Worm (Caenorhabditis elegans) whole organism, young adult: ENCODE results near the gene Y62H9A.8.

Source experiments
- B0019.2 ChIP-seq: fragments of 200-800 bp; sonication (Bioruptor generic); conservative IDR thresholded peaks from 2 replicates; pipeline ENCODE4 v1.3.6; 2022; ENCODE audit warnings: missing genetic modification reagents, missing genetic modification characterization, missing compliant biosample characterization
- F10E7.11 ChIP-seq: sonication (generic microtip); optimal IDR thresholded peaks from 2 replicates; lab custom pipeline; 2017; ENCODE audit warnings: mild to moderate bottlenecking, missing genetic modification characterization, moderate library complexity, missing compliant biosample characterization
- F22D6.2 ChIP-seq: sonication (generic microtip); optimal IDR thresholded peaks from 2 replicates; lab custom pipeline; 2016; ENCODE audit warnings: mild to moderate bottlenecking, missing genetic modification characterization, missing compliant biosample characterization
- F23B12.7 ChIP-seq: sonication (generic microtip); optimal IDR thresholded peaks from 2 replicates; lab custom pipeline; 2017; ENCODE audit warnings: missing genetic modification characterization, mild to moderate bottlenecking, missing compliant biosample characterization, antibody characterized with exemption, moderate library complexity; ENCODE audit not compliant: insufficient read depth
- F49E8.2 ChIP-seq: sonication (generic microtip); optimal IDR thresholded peaks from 3 replicates; lab custom pipeline; 2017; ENCODE audit warnings: missing genetic modification characterization, mild to moderate bottlenecking, missing compliant biosample characterization, antibody characterized with exemption, moderate library complexity; ENCODE audit not compliant: insufficient read depth
- F55B11.4 ChIP-seq: sonication (generic microtip); optimal IDR thresholded peaks from 2 replicates; lab custom pipeline; 2016; ENCODE audit warnings: missing compliant biosample characterization, missing genetic modification characterization, borderline replicate concordance; ENCODE audit not compliant: insufficient read depth
- F57A8.1 ChIP-seq: fragments of 200-800 bp; sonication (Bioruptor generic); optimal IDR thresholded peaks from 2 replicates; lab custom pipeline; 2018; ENCODE audit warnings: mild to moderate bottlenecking, missing genetic modification characterization, moderate library complexity, missing compliant biosample characterization
- T26A5.8 ChIP-seq: sonication (generic microtip); optimal IDR thresholded peaks from 2 replicates; lab custom pipeline; 2016; ENCODE audit warnings: missing genetic modification characterization, missing compliant biosample characterization
- Y67H2A.10 ChIP-seq: fragments of 200-800 bp; sonication (Bioruptor generic); conservative IDR thresholded peaks from 2 replicates; pipeline ENCODE4 v1.3.6; 2022; ENCODE audit warnings: missing genetic modification reagents, missing genetic modification characterization, missing compliant biosample characterization
- ama-1 ChIP-seq, 3 experiments: fragments of 150-350 bp in 1 of 3; sonication (generic microtip) in 2 of 3; optimal IDR thresholded peaks; 2 replicates each; lab custom pipeline; 2014 to 2018; ENCODE audit warnings: missing biosample characterization in 2 of 3, missing genetic modification characterization in 2 of 3, missing genetic modification reagents in 2 of 3
- aptf-3 ChIP-seq: fragments of 200-800 bp; sonication (Bioruptor generic); IDR thresholded peaks from 2 replicates; pipeline ENCODE4 v1.3.6; 2022; ENCODE audit warnings: missing genetic modification characterization, missing compliant biosample characterization
- attf-6 ChIP-seq: fragments of 200-800 bp; sonication (Bioruptor generic); IDR thresholded peaks from 2 replicates; pipeline ENCODE4 v1.3.6; 2022; ENCODE audit warnings: missing genetic modification reagents, missing genetic modification characterization, missing compliant biosample characterization
- cebp-2 ChIP-seq: fragments of 200-800 bp; sonication (Bioruptor generic); IDR thresholded peaks from 2 replicates; pipeline ENCODE4 v1.3.6; 2022; ENCODE audit warnings: missing genetic modification characterization, missing compliant biosample characterization
- ceh-100 ChIP-seq: fragments of 200-800 bp; sonication (Bioruptor generic); IDR thresholded peaks from 2 replicates; pipeline ENCODE4 v1.3.6; 2022; ENCODE audit warnings: missing genetic modification reagents, missing genetic modification characterization, missing compliant biosample characterization
- ceh-40 ChIP-seq: fragments of 200-800 bp; sonication (Bioruptor generic); IDR thresholded peaks from 2 replicates; pipeline ENCODE4 v1.3.6; 2022; ENCODE audit warnings: missing genetic modification characterization, missing compliant biosample characterization
- chd-7 ChIP-seq: sonication (generic microtip); optimal IDR thresholded peaks from 2 replicates; lab custom pipeline; 2016; ENCODE audit warnings: mild to moderate bottlenecking, missing genetic modification characterization, moderate library complexity, missing compliant biosample characterization
- die-1 ChIP-seq: sonication (generic microtip); optimal IDR thresholded peaks from 2 replicates; lab custom pipeline; 2016; ENCODE audit warnings: missing genotype, mild to moderate bottlenecking, missing genetic modification characterization, missing compliant biosample characterization
- dox-1 ChIP-seq: fragments of 200-800 bp; sonication (Bioruptor generic); IDR thresholded peaks from 2 replicates; pipeline ENCODE4 v1.3.6; 2022; ENCODE audit warnings: missing genetic modification reagents, missing genetic modification characterization, missing compliant biosample characterization
- egl-44 ChIP-seq: fragments of 200-800 bp; sonication (Bioruptor generic); IDR thresholded peaks from 2 replicates; pipeline ENCODE4 v1.3.6; 2022; ENCODE audit warnings: missing genetic modification reagents, missing genetic modification characterization, missing compliant biosample characterization
- egrh-3 ChIP-seq: fragments of 200-800 bp; sonication (Bioruptor generic); IDR thresholded peaks from 2 replicates; pipeline ENCODE4 v1.3.6; 2022; ENCODE audit warnings: missing genetic modification reagents, missing genetic modification characterization, missing compliant biosample characterization
- ekl-4 ChIP-seq: fragments of 200-800 bp; sonication (Bioruptor generic); IDR thresholded peaks from 2 replicates; pipeline ENCODE4 v1.3.6; 2022; ENCODE audit warnings: missing genetic modification reagents, missing genetic modification characterization, missing compliant biosample characterization
- fkh-3 ChIP-seq: sonication (generic microtip); optimal IDR thresholded peaks from 2 replicates; lab custom pipeline; 2016; ENCODE audit warnings: mild to moderate bottlenecking, missing genetic modification characterization, missing compliant biosample characterization
- hlh-26 ChIP-seq: fragments of 200-800 bp; sonication (Bioruptor generic); conservative IDR thresholded peaks from 2 replicates; pipeline ENCODE4 v1.3.6; 2022; ENCODE audit warnings: missing genetic modification reagents, missing genetic modification characterization, missing compliant biosample characterization
- hmg-1.2 ChIP-seq: fragments of 200-800 bp; sonication (Bioruptor generic); IDR thresholded peaks from 2 replicates; pipeline ENCODE4 v1.3.6; 2022; ENCODE audit warnings: missing genetic modification reagents, missing genetic modification characterization, missing compliant biosample characterization
- hrde-1 ChIP-seq: sonication (generic microtip); optimal IDR thresholded peaks from 2 replicates; lab custom pipeline; 2016; ENCODE audit warnings: missing genetic modification characterization, mild to moderate bottlenecking, missing compliant biosample characterization, moderate library complexity, missing genotype, missing genetic modification reagents, borderline replicate concordance
- hsf-1 ChIP-seq: fragments of 200-800 bp; sonication (Bioruptor generic); IDR thresholded peaks from 2 replicates; pipeline ENCODE4 v1.3.6; 2022; ENCODE audit warnings: missing genetic modification reagents, missing genetic modification characterization, missing compliant biosample characterization
- lin-35 ChIP-seq, 3 experiments: fragments of 150-350 bp in 2 of 3; sonication (generic microtip) in 1 of 3; optimal IDR thresholded peaks; 2 replicates each; lab custom pipeline; 2014 to 2018; ENCODE audit warnings: missing biosample characterization in 3 of 3, missing genetic modification characterization in 3 of 3, missing genetic modification reagents in 3 of 3
- madf-10 ChIP-seq: sonication (generic microtip); optimal IDR thresholded peaks from 2 replicates; lab custom pipeline; 2016; ENCODE audit warnings: mild to moderate bottlenecking, missing genetic modification characterization, missing compliant biosample characterization
- madf-3 ChIP-seq: fragments of 200-800 bp; sonication (Bioruptor generic); IDR thresholded peaks from 2 replicates; pipeline ENCODE4 v1.3.6; 2022; ENCODE audit warnings: missing genetic modification reagents, missing genetic modification characterization, missing compliant biosample characterization
- mcd-1 ChIP-seq: fragments of 200-800 bp; sonication (Bioruptor generic); IDR thresholded peaks from 2 replicates; pipeline ENCODE4 v1.3.6; 2022; ENCODE audit warnings: missing genetic modification reagents, missing genetic modification characterization, missing compliant biosample characterization
- nhr-120 ChIP-seq: fragments of 200-800 bp; sonication (Bioruptor generic); IDR thresholded peaks from 2 replicates; pipeline ENCODE4 v1.3.6; 2022; ENCODE audit warnings: missing genetic modification characterization, missing compliant biosample characterization
- nhr-179 ChIP-seq: sonication (generic microtip); optimal IDR thresholded peaks from 2 replicates; lab custom pipeline; 2016; ENCODE audit warnings: mild to moderate bottlenecking, missing genetic modification characterization, missing compliant biosample characterization
- nhr-27 ChIP-seq: fragments of 200-800 bp; sonication (Bioruptor generic); optimal IDR thresholded peaks from 2 replicates; lab custom pipeline; 2018; ENCODE audit warnings: mild to moderate bottlenecking, missing genetic modification characterization, moderate library complexity, missing compliant biosample characterization
- rcor-1 ChIP-seq: fragments of 200-800 bp; sonication (Bioruptor generic); IDR thresholded peaks from 2 replicates; pipeline ENCODE4 v1.3.6; 2022; ENCODE audit warnings: missing genetic modification reagents, missing genetic modification characterization, missing compliant biosample characterization
- rec-8 ChIP-seq, 2 experiments: sonication (generic microtip); optimal IDR thresholded peaks; 2 replicates each; lab custom pipeline; 2016; ENCODE audit warnings: mild to moderate bottlenecking in 2 of 2, missing genetic modification characterization in 2 of 2, missing genetic modification reagents in 2 of 2, missing genotype in 2 of 2, missing biosample characterization in 1 of 2, missing compliant biosample characterization in 1 of 2, moderate library complexity in 1 of 2
- repo-1 ChIP-seq: sonication (generic microtip); optimal IDR thresholded peaks from 2 replicates; lab custom pipeline; 2017; ENCODE audit warnings: mild to moderate bottlenecking, missing genetic modification characterization, missing compliant biosample characterization
- sea-2 ChIP-seq: fragments of 200-800 bp; sonication (Bioruptor generic); IDR thresholded peaks from 2 replicates; pipeline ENCODE4 v1.3.6; 2022; ENCODE audit warnings: missing genetic modification characterization, missing compliant biosample characterization
- snpc-1.1 ChIP-seq: sonication (generic microtip); optimal IDR thresholded peaks from 2 replicates; lab custom pipeline; 2017; ENCODE audit warnings: missing genetic modification characterization, mild to moderate bottlenecking, missing compliant biosample characterization, antibody characterized with exemption, moderate library complexity, missing genotype, missing genetic modification reagents; ENCODE audit not compliant: insufficient read depth
- somi-1 ChIP-seq: fragments of 200-800 bp; sonication (Bioruptor generic); optimal IDR thresholded peaks from 2 replicates; lab custom pipeline; 2018; ENCODE audit warnings: mild to moderate bottlenecking, missing genetic modification characterization, missing compliant biosample characterization
- sptf-2 ChIP-seq: fragments of 200-800 bp; sonication (Bioruptor generic); optimal IDR thresholded peaks from 2 replicates; lab custom pipeline; 2018; ENCODE audit warnings: mild to moderate bottlenecking, missing genetic modification characterization, missing compliant biosample characterization
- tbx-9 ChIP-seq: sonication (generic microtip); optimal IDR thresholded peaks from 2 replicates; lab custom pipeline; 2016; ENCODE audit warnings: borderline replicate concordance, missing genetic modification characterization, inconsistent platforms, missing compliant biosample characterization
- unc-130 ChIP-seq: sonication (generic microtip); optimal IDR thresholded peaks from 2 replicates; lab custom pipeline; 2016; ENCODE audit warnings: missing genetic modification reagents, missing genetic modification characterization, missing compliant biosample characterization
- zfh-2 ChIP-seq: fragments of 200-800 bp; sonication (Bioruptor generic); conservative IDR thresholded peaks from 2 replicates; pipeline ENCODE4 v1.3.6; 2022; ENCODE audit warnings: missing genetic modification reagents, missing genetic modification characterization, missing compliant biosample characterization
- ztf-26 ChIP-seq: sonication (generic microtip); optimal IDR thresholded peaks from 2 replicates; lab custom pipeline; 2017; ENCODE audit warnings: missing genetic modification characterization, missing compliant biosample characterization

The Y62H9A.8 gene

DNA sequence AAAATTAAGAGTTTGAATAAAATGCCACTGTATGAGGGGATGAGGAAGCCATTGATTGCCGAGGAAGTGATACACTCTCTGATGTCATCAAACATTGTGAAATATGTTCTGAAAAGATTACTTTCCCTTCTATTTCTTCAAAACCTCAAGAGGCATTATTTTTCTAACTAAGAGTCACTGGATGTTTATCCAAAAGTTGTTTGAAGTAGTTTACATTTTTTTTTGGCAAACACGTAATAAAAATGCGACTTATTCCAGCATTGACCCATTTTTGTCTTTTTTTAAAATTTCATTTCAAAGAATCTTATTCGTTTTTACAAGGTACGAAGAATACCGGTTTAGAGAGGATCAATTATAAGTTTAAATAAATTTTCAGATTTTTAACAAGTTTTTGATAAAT, 15.0 kb upstream of the Y62H9A.8 start, which contains the start of gene Y62H9A.11:
Gene Y62H9A.11 (minus strand): TSS at position 101 of the 400 bp plus-strand sequence.
- no peak for TF ChIP-seq hsf-1 (GFP tag; lab: Robert Waterston, UW)
- TF ChIP-seq zfh-2 (GFP tag; lab: Robert Waterston, UW): no peak
- no peak for TF ChIP-seq sptf-2 (GFP tag; lab: Kevin White, UChicago)
- TF ChIP-seq egl-44: no peak
- TF ChIP-seq hmg-1.2: no peak
- TF ChIP-seq B0019.2 (GFP tag; lab: Robert Waterston, UW): no peak
- no peak for TF ChIP-seq ztf-26 (tag; lab: Kevin White, UChicago)
- TF ChIP-seq die-1: no peak
- TF ChIP-seq ama-1 (optimal IDR thresholded peaks at IDR 0.05; lab: Kevin White, UChicago): no peak
- TF ChIP-seq ama-1 (GFP tag; optimal IDR thresholded peaks at IDR 0.05; lab: Kevin White, UChicago): no peak
- no peak for TF ChIP-seq hrde-1
- no peak for TF ChIP-seq fkh-3 (tag; lab: Kevin White, UChicago)
- no peak for TF ChIP-seq F55B11.4 (tag; lab: Kevin White, UChicago)

DNA sequence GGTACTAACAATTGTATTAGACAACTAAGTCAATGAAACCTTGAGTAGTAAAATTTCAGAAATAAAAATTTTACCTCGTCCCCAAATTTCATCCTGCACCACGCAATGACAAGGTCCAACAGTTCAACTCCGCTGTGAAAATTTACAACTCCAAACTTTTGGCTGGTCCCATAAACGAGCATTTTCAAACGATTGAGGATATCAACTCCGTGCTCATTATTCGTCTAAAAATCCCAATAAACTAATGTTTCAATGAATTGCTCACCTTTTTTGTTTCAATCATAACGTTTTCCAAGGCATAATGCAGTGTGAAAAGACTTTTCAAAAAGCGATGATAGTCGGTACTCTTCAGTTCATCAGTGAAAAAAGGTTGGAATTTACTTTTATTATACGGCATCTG, 14.4 kb upstream of the Y62H9A.8 start:
- TF ChIP-seq rcor-1 (GFP tag; lab: Robert Waterston, UW): no peak
- TF ChIP-seq Y67H2A.10: no peak
- no peak for TF ChIP-seq F22D6.2 (tag; lab: Kevin White, UChicago)
- TF ChIP-seq madf-10 (tag; lab: Kevin White, UChicago): no peak
- no peak for TF ChIP-seq F57A8.1 (GFP tag; lab: Kevin White, UChicago)
- TF ChIP-seq madf-3: no peak
- TF ChIP-seq mcd-1 (GFP tag; lab: Robert Waterston, UW): no peak
- TF ChIP-seq die-1: no peak
- no peak for TF ChIP-seq egrh-3 (GFP tag; lab: Robert Waterston, UW)
- no peak for TF ChIP-seq ceh-100 (GFP tag; lab: Robert Waterston, UW)
- no peak for TF ChIP-seq nhr-27
- TF ChIP-seq nhr-179 (tag; lab: Kevin White, UChicago): no peak
- no peak for TF ChIP-seq rec-8 (tag; optimal IDR thresholded peaks at IDR 0.05; lab: Kevin White, UChicago)
- TF ChIP-seq F49E8.2 (tag; lab: Kevin White, UChicago): no peak
- no peak for TF ChIP-seq lin-35 (GFP tag; optimal IDR thresholded peaks at IDR 0.05; lab: Kevin White, UChicago)
- TF ChIP-seq, all 124 proteins: peak for 0

DNA sequence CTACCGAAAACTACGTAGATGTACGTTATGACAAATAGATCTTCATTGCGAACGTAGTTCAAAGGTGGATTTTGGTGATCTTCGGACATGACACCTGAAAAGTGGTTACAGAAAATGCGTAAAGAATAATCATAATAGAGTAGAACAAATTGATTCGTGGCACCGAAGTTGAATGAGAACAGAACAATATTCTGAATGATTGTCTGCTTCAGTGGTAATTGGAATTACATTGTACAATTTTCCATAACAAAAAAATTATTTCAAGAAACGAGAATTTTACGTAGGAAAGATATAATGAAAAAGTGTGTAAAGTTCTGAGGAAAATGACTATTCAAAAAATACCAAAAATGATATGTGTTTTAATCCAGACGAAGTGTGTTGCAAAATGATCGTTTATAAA, 10.4 kb upstream of the Y62H9A.8 start, which contains the start of gene Y62H9A.10:
Gene Y62H9A.10 (minus strand): TSS at position 101 of the 400 bp plus-strand sequence.
- TF ChIP-seq nhr-120 (no peak), aptf-3 (GFP tag; lab: Robert Waterston, UW) (no peak), sea-2 (GFP tag; lab: Robert Waterston, UW) (no peak), hlh-26 (GFP tag; lab: Robert Waterston, UW) (no peak), cebp-2 (GFP tag; lab: Robert Waterston, UW) (no peak), F10E7.11 (no peak)

DNA sequence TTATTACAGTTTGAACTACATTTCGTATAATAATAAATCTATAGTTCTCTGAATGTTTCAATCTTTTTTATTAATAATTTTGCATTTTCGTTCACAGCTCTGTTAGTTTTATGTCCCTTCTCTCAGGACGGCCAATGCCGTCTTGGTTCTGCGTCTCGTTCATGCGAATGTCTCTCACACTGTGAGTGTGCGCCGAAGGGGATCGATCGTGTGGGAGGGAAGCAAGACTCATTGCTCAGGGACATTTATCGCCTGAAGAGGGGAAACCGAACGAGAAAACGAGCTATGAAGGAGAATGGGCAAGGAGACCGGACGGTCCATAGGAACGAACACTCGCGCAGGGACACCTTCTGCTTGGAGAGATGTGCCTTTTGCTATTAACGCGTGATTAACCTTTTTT, 6.8 kb upstream of the Y62H9A.8 start:
- TF ChIP-seq ceh-40 (GFP tag; lab: Robert Waterston, UW) (no peak), ekl-4 (GFP tag; lab: Robert Waterston, UW) (no peak), somi-1 (no peak), zfh-2 (GFP tag; lab: Robert Waterston, UW) (no peak), F23B12.7 (tag; lab: Kevin White, UChicago) (no peak), F55B11.4 (tag; lab: Kevin White, UChicago) (no peak), egrh-3 (GFP tag; lab: Robert Waterston, UW) (no peak), attf-6 (no peak), dox-1 (GFP tag; lab: Robert Waterston, UW) (no peak), chd-7 (tag; lab: Kevin White, UChicago) (no peak), snpc-1.1 (tag; lab: Kevin White, UChicago) (no peak), repo-1 (no peak), T26A5.8 (tag; lab: Kevin White, UChicago) (no peak), tbx-9 (no peak), unc-130 (no peak)
